Fruit fly (Drosophila melanogaster): ENCODE data around the gene Pig1.
"Not testable (repeated sequence)": the region's sequence is repeated elsewhere in the genome, so short reads cannot be mapped to it uniquely, and the experiment has no call there.

dm6 chrX:3240471-3240870, 8.6 kb downstream of the Pig1 start, which contains the start of gene ng2:
- TF ChIP-seq CG8478 (optimal IDR thresholded peaks at IDR 0.05); usp (GFP tag; optimal IDR thresholded peaks at IDR 0.05): not testable (repeated sequence)
